Worm (Caenorhabditis elegans) whole organism, late embryonic: ENCODE results near the gene cash-1.

ENCODE experiments used
- K09A11.1 ChIP-seq: sonication (generic microtip); optimal IDR thresholded peaks from 2 replicates; lab custom pipeline; 2017; ENCODE audit warnings: antibody characterized with exemption, mild to moderate bottlenecking, missing genetic modification characterization, missing compliant biosample characterization; ENCODE audit not compliant: insufficient read depth
- T23F11.4 ChIP-seq: fragments of 200-800 bp; sonication (Bioruptor generic); optimal IDR thresholded peaks from 2 replicates; lab custom pipeline; 2018; ENCODE audit warnings: mild to moderate bottlenecking, missing genetic modification characterization, missing compliant biosample characterization
- ceh-19 ChIP-seq: fragments of 200-800 bp; sonication (Bioruptor generic); optimal IDR thresholded peaks from 2 replicates; lab custom pipeline; 2018; ENCODE audit warnings: mild to moderate bottlenecking, missing genetic modification characterization, missing compliant biosample characterization
- ceh-30 ChIP-seq: fragments of 150-350 bp; optimal IDR thresholded peaks from 2 replicates; lab custom pipeline; 2014; ENCODE audit warnings: missing biosample characterization, missing genetic modification characterization
- dmd-4 ChIP-seq: sonication (generic microtip); optimal IDR thresholded peaks from 2 replicates; lab custom pipeline; 2016; ENCODE audit warnings: borderline replicate concordance, missing genetic modification characterization, missing compliant biosample characterization
- dve-1 ChIP-seq: sonication (generic microtip); optimal IDR thresholded peaks from 2 replicates; lab custom pipeline; 2017; ENCODE audit warnings: antibody characterized with exemption, mild to moderate bottlenecking, missing genetic modification characterization, missing compliant biosample characterization
- elt-2 ChIP-seq: sonication (generic microtip); optimal IDR thresholded peaks from 2 replicates; lab custom pipeline; 2016; ENCODE audit warnings: missing genetic modification reagents, missing genetic modification characterization, missing compliant biosample characterization
- elt-4 ChIP-seq: sonication (generic microtip); optimal IDR thresholded peaks from 2 replicates; lab custom pipeline; 2016; ENCODE audit warnings: missing genetic modification characterization, missing compliant biosample characterization
- fax-1 ChIP-seq: sonication (generic microtip); optimal IDR thresholded peaks from 2 replicates; lab custom pipeline; 2016; ENCODE audit warnings: missing genotype, missing genetic modification characterization, missing compliant biosample characterization
- fkh-10 ChIP-seq: fragments of 150-350 bp; optimal IDR thresholded peaks from 2 replicates; lab custom pipeline; 2014; ENCODE audit warnings: missing biosample characterization, missing genetic modification reagents, missing genetic modification characterization
- hlh-13 ChIP-seq: fragments of 200-800 bp; sonication (Bioruptor generic); optimal IDR thresholded peaks from 2 replicates; lab custom pipeline; 2018; ENCODE audit warnings: mild to moderate bottlenecking, missing genetic modification characterization, missing compliant biosample characterization
- hlh-15 ChIP-seq: sonication (generic microtip); optimal IDR thresholded peaks from 2 replicates; lab custom pipeline; 2016; ENCODE audit warnings: missing genetic modification characterization, missing compliant biosample characterization
- hlh-6 ChIP-seq: sonication (generic microtip); optimal IDR thresholded peaks from 2 replicates; lab custom pipeline; 2016; ENCODE audit warnings: missing genotype, missing genetic modification characterization, missing compliant biosample characterization
- hlh-8 ChIP-seq: sonication (generic microtip); optimal IDR thresholded peaks from 2 replicates; lab custom pipeline; 2016; ENCODE audit warnings: missing genotype, missing genetic modification characterization, missing compliant biosample characterization
- lin-11 ChIP-seq: fragments of 200-800 bp; sonication (Bioruptor generic); optimal IDR thresholded peaks from 2 replicates; lab custom pipeline; 2018; ENCODE audit warnings: mild to moderate bottlenecking, missing genetic modification characterization, missing compliant biosample characterization
- mec-3 ChIP-seq: sonication (generic microtip); optimal IDR thresholded peaks from 2 replicates; lab custom pipeline; 2016; ENCODE audit warnings: borderline replicate concordance, missing genetic modification characterization, missing compliant biosample characterization
- nhr-11 ChIP-seq: fragments of 150-350 bp; optimal IDR thresholded peaks from 2 replicates; lab custom pipeline; 2014; ENCODE audit warnings: missing biosample characterization, missing genetic modification characterization
- nhr-232 ChIP-seq: sonication (generic microtip); optimal IDR thresholded peaks from 2 replicates; lab custom pipeline; 2016; ENCODE audit warnings: missing genetic modification characterization, missing compliant biosample characterization
- pat-9 ChIP-seq: fragments of 200-800 bp; sonication (Bioruptor generic); optimal IDR thresholded peaks from 2 replicates; lab custom pipeline; 2018; ENCODE audit warnings: mild to moderate bottlenecking, missing genetic modification characterization, moderate library complexity, missing compliant biosample characterization
- pax-1 ChIP-seq: fragments of 150-350 bp; optimal IDR thresholded peaks from 2 replicates; lab custom pipeline; 2014; ENCODE audit warnings: missing biosample characterization, missing genetic modification characterization
- rnt-1 ChIP-seq: sonication (generic microtip); optimal IDR thresholded peaks from 2 replicates; lab custom pipeline; 2016; ENCODE audit warnings: missing genetic modification characterization, missing compliant biosample characterization
- sdc-2 ChIP-seq: sonication (generic microtip); optimal IDR thresholded peaks from 2 replicates; lab custom pipeline; 2016; ENCODE audit warnings: missing genotype, missing genetic modification characterization, missing compliant biosample characterization
- sox-2 ChIP-seq: fragments of 200-800 bp; sonication (Bioruptor generic); IDR thresholded peaks from 2 replicates; pipeline ENCODE4 v1.3.6; 2022; ENCODE audit warnings: missing genetic modification reagents, missing genetic modification characterization, missing compliant biosample characterization
- tbx-2 ChIP-seq: sonication (generic microtip); optimal IDR thresholded peaks from 2 replicates; lab custom pipeline; 2016; ENCODE audit warnings: missing genetic modification characterization, missing compliant biosample characterization
- ttx-3 ChIP-seq: sonication (generic microtip); optimal IDR thresholded peaks from 2 replicates; lab custom pipeline; 2016; ENCODE audit warnings: missing genetic modification reagents, missing genetic modification characterization, missing compliant biosample characterization
- unc-55 ChIP-seq: sonication (generic microtip); optimal IDR thresholded peaks from 2 replicates; lab custom pipeline; 2017; ENCODE audit warnings: missing biosample characterization, missing genetic modification reagents, missing genetic modification characterization
- unc-86 ChIP-seq: sonication (generic microtip); optimal IDR thresholded peaks from 2 replicates; lab custom pipeline; 2016; ENCODE audit warnings: missing genetic modification characterization, missing compliant biosample characterization
- zip-5 ChIP-seq: sonication (generic microtip); optimal IDR thresholded peaks from 2 replicates; lab custom pipeline; 2016; ENCODE audit warnings: missing genetic modification characterization, missing compliant biosample characterization
- ztf-16 ChIP-seq: sonication (generic microtip); optimal IDR thresholded peaks from 2 replicates; lab custom pipeline; 2017; ENCODE audit warnings: missing genetic modification characterization, missing compliant biosample characterization

cash-1 gene

ce11 chrV:10402804-10403203, 40.7 kb downstream of the cash-1 start, which contains the start of gene F15H10.8:
Gene F15H10.8 (minus strand): TSS chrV:10402904.
- no peak for TF ChIP-seq elt-4 (tag; lab: Kevin White, UChicago)
- TF ChIP-seq hlh-6 (tag; lab: Kevin White, UChicago): no peak
- TF ChIP-seq T23F11.4: no peak
- TF ChIP-seq unc-86 (tag; lab: Kevin White, UChicago): no peak
- TF ChIP-seq nhr-11: no peak

ce11 chrV:10404701-10405100, 42.6 kb downstream of the cash-1 start:
- no peak for TF ChIP-seq ttx-3 (tag; lab: Kevin White, UChicago)
- no peak for TF ChIP-seq nhr-232 (tag; lab: Kevin White, UChicago)
- no peak for TF ChIP-seq pat-9 (tag; lab: Kevin White, UChicago)
- no peak for TF ChIP-seq mec-3 (tag; lab: Kevin White, UChicago)
- no peak for TF ChIP-seq sdc-2 (tag; lab: Kevin White, UChicago)
- no peak for TF ChIP-seq zip-5 (tag; lab: Kevin White, UChicago)
- TF ChIP-seq elt-2 (tag; lab: Kevin White, UChicago): no peak

- TF ChIP-seq rnt-1 (no peak), tbx-2 (tag; lab: Kevin White, UChicago) (no peak), ttx-3 (tag; lab: Kevin White, UChicago) (no peak), K09A11.1 (tag; lab: Kevin White, UChicago) (no peak), dve-1 (no peak), pax-1 (tag; lab: Kevin White, UChicago) (no peak), fax-1 (no peak), T23F11.4 (no peak), hlh-8 (tag; lab: Kevin White, UChicago) (no peak)
- TF ChIP-seq, all 69 proteins: peak for 0
Measured at ce11 chrV:10406313-10406712, 44.3 kb downstream of the cash-1 start, which contains the start of gene F15H10.7. Gene F15H10.7 (minus strand): TSS chrV:10406413.

- TF ChIP-seq ztf-16 (tag; lab: Kevin White, UChicago) (no peak), unc-55 (no peak), K09A11.1 (tag; lab: Kevin White, UChicago) (no peak), lin-11 (tag; lab: Kevin White, UChicago) (no peak), fkh-10 (GFP tag; lab: Kevin White, UChicago) (no peak)
Measured at ce11 chrV:10410030-10410713, 48.1 kb downstream of the cash-1 start, which contains the start of gene F15H10.12. Gene F15H10.12 (minus strand): TSS chrV:10410080.

- no peak for TF ChIP-seq nhr-232 (tag; lab: Kevin White, UChicago)
- no peak for TF ChIP-seq sox-2 (GFP tag; lab: Robert Waterston, UW)
- no peak for TF ChIP-seq ceh-19 (GFP tag; lab: Kevin White, UChicago)
- TF ChIP-seq K09A11.1 (tag; lab: Kevin White, UChicago): no peak
- TF ChIP-seq hlh-15 (tag; lab: Kevin White, UChicago): no peak
- TF ChIP-seq hlh-13 (GFP tag; lab: Kevin White, UChicago): no peak
- no peak for TF ChIP-seq dve-1
- no peak for TF ChIP-seq dmd-4
- TF ChIP-seq ceh-30 (tag; lab: Kevin White, UChicago): no peak
- TF ChIP-seq, all 69 proteins: peak for 0
Measured at ce11 chrV:10414610-10415009, 52.5 kb downstream of the cash-1 start, which contains the start of gene F15H10.9. Gene F15H10.9 (minus strand): TSS chrV:10414710.
